Worm (Caenorhabditis elegans): ENCODE results near the gene C38C10.3.

Gene C38C10.3

ce11 chrIII:9385543-9385942 lies at the start of gene C38C10.3:
C38C10.3 (minus strand) TSS chrIII:9385643.
- TF ChIP-seq ets-4 (GFP tag; optimal IDR thresholded peaks at IDR 0.05) (no peak), Y95B8A.8 (GFP tag; IDR thresholded peaks at IDR 0.05) (no peak), hmg-20 (GFP tag; IDR thresholded peaks at IDR 0.05) (no peak), egl-44 (GFP tag; IDR thresholded peaks at IDR 0.05) (no peak), ceh-40 (GFP tag; IDR thresholded peaks at IDR 0.05) (no peak), nhr-90 (tag; optimal IDR thresholded peaks at IDR 0.05) (no peak), F33H1.4 (GFP tag; IDR thresholded peaks at IDR 0.05) (no peak), Y79H2A.3 (GFP tag; conservative IDR thresholded peaks at IDR 0.05) (no peak)

ce11 chrIII:9434999-9435398 lies 49.6 kb upstream of the C38C10.3 start:
- peak; percentile 3 for TF ChIP-seq attf-5 (GFP tag; optimal IDR thresholded peaks at IDR 0.05)
- TF ChIP-seq madf-6 (GFP tag; IDR thresholded peaks at IDR 0.05), result peak; percentile 63; the same call in 1 of the 2 replicates
- no peak for TF ChIP-seq F10E7.11 (tag; optimal IDR thresholded peaks at IDR 0.05)
- peak; percentile 19 for TF ChIP-seq unc-130 (GFP tag; optimal IDR thresholded peaks at IDR 0.05)
- 0 out of 2 replicates have a peak, but pooled peaks have one; percentile 19 for TF ChIP-seq Y56A3A.18 (GFP tag; IDR thresholded peaks at IDR 0.05)
- no peak for TF ChIP-seq snpc-1.1 (tag; optimal IDR thresholded peaks at IDR 0.05; ENCODE audit: insufficient read depth)
- 0 out of 2 replicates have a peak, but pooled peaks have one; percentile 50 for TF ChIP-seq Y53G8AR.9 (GFP tag; conservative IDR thresholded peaks at IDR 0.05)
- no peak for TF ChIP-seq snpc-4 (GFP tag; optimal IDR thresholded peaks at IDR 0.05)
- peak in 1 of 4 experiments; percentile 13 for TF ChIP-seq snpc-4 (tag; optimal IDR thresholded peaks at IDR 0.05)
- no peak for TF ChIP-seq F23B12.7 (tag; optimal IDR thresholded peaks at IDR 0.05; ENCODE audit: insufficient read depth)
- TF ChIP-seq hrde-1 (tag; optimal IDR thresholded peaks at IDR 0.05; ENCODE audit: borderline replicate concordance), result peak; percentile 46
- 0 out of 2 replicates have a peak, but pooled peaks have one; percentile 5 for TF ChIP-seq F33H1.4 (GFP tag; IDR thresholded peaks at IDR 0.05)
- TF ChIP-seq F49E8.2 (tag; optimal IDR thresholded peaks at IDR 0.05; ENCODE audit: insufficient read depth), result no peak
- 0 out of 2 replicates have a peak, but pooled peaks have one; percentile 22 for TF ChIP-seq hsf-1 (GFP tag; IDR thresholded peaks at IDR 0.05)
- TF ChIP-seq tbp1 (GFP tag; optimal IDR thresholded peaks at IDR 0.05), result no peak
- no peak for TF ChIP-seq F39B2.1 (GFP tag; IDR thresholded peaks at IDR 0.05)
- TF ChIP-seq cebp-1 (GFP tag; IDR thresholded peaks at IDR 0.05), result no peak
- TF ChIP-seq cebp-1 (tag; optimal IDR thresholded peaks at IDR 0.05), result no peak
- no peak for TF ChIP-seq egl-44 (GFP tag; IDR thresholded peaks at IDR 0.05)
- no peak for TF ChIP-seq sea-2 (GFP tag; IDR thresholded peaks at IDR 0.05)
- peak; percentile 77 for TF ChIP-seq him-1 (tag; optimal IDR thresholded peaks at IDR 0.05)
- no peak for TF ChIP-seq bed-1 (GFP tag; IDR thresholded peaks at IDR 0.05)
- TF ChIP-seq let-526 (GFP tag; IDR thresholded peaks at IDR 0.05), result no peak
- TF ChIP-seq D2030.7 (GFP tag; IDR thresholded peaks at IDR 0.05), result 0 out of 2 replicates have a peak, but pooled peaks have one; percentile 16
- no peak for TF ChIP-seq lag-1 (GFP tag; IDR thresholded peaks at IDR 0.05)
- no peak for TF ChIP-seq F57C9.4 (tag; optimal IDR thresholded peaks at IDR 0.05)
- TF ChIP-seq K11D2.4 (GFP tag; IDR thresholded peaks at IDR 0.05), result no peak
- peak; percentile 5 for TF ChIP-seq lin-54 (GFP tag; optimal IDR thresholded peaks at IDR 0.05)
- TF ChIP-seq nhr-179 (tag; optimal IDR thresholded peaks at IDR 0.05), result no peak
- no peak for TF ChIP-seq aptf-3 (GFP tag; IDR thresholded peaks at IDR 0.05)
- TF ChIP-seq lsy-27 (tag; optimal IDR thresholded peaks at IDR 0.05; ENCODE audit: borderline replicate concordance, insufficient read depth), result no peak
- no peak for TF ChIP-seq repo-1 (tag; optimal IDR thresholded peaks at IDR 0.05)
- TF ChIP-seq efl-1 (GFP tag; optimal IDR thresholded peaks at IDR 0.05), result no peak
- peak; percentile 14 for TF ChIP-seq atf-7 (tag; optimal IDR thresholded peaks at IDR 0.05)
- TF ChIP-seq nfya-2 (GFP tag; IDR thresholded peaks at IDR 0.05), result no peak

Data from whole organism, young adult.